Worm (Caenorhabditis elegans): Measurements from ENCODE around the gene C50C3.1.

ce11 chrIII:8161238-8161637, 30.6 kb upstream of the C50C3.1 start, which contains the start of gene inpp-5K:
- TF ChIP-seq zag-1 (tag; optimal IDR thresholded peaks at IDR 0.05) (no peak), mes-2 (tag; optimal IDR thresholded peaks at IDR 0.05; ENCODE audit: poor library complexity, severe bottlenecking) (no peak), daf-16 (GFP tag; optimal IDR thresholded peaks at IDR 0.05) (no peak), daf-16 (tag; optimal IDR thresholded peaks at IDR 0.05) (no peak), nhr-25 (tag; optimal IDR thresholded peaks at IDR 0.05; ENCODE audit: borderline replicate concordance, insufficient read depth) (no peak), ces-1 (GFP tag; optimal IDR thresholded peaks at IDR 0.05) (no peak), F44E2.7 (GFP tag; IDR thresholded peaks at IDR 0.05) (no peak), ZK546.5 (tag; optimal IDR thresholded peaks at IDR 0.05) (no peak), mep-1 (tag; optimal IDR thresholded peaks at IDR 0.05) (no peak), nhr-237 (tag; optimal IDR thresholded peaks at IDR 0.05) (no peak), nhr-76 (tag; optimal IDR thresholded peaks at IDR 0.05) (no peak)
